Fruit fly (Drosophila melanogaster): ENCODE data around the gene TTLL4B.

DNA sequence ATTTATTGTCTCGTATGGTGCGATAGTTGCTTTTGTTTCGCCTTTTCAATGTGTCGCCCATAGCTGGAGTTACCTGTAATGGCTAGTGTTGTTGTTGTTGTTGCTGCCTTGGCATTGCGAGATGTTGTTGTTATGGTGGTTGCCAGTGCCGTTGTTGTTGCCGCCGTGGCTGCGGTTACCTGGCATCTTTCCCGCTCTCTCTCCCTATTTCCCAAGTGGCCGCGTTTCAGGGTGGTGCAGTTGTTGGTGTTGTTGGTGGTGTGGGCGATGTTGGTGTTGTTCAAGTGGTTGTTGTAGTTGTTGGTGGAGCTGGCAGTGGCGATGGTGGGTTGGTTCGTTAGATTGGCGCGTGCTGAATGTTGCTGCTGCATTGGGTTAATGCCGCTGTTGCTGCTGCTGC, 52.2 kb downstream of the TTLL4B start:
- TF ChIP-seq CG5204 (GFP tag; optimal IDR thresholded peaks at IDR 0.05): no peak
- TF ChIP-seq Clk (GFP tag; optimal IDR thresholded peaks at IDR 0.05): no peak
- no peak for TF ChIP-seq CG33017 (tag; optimal IDR thresholded peaks at IDR 0.05)
- TF ChIP-seq kay (GFP tag; ENCODE audit: borderline replicate concordance): no peak
- no peak for TF ChIP-seq bab1 (GFP tag; optimal IDR thresholded peaks at IDR 0.05)
- TF ChIP-seq ovo (GFP tag; optimal IDR thresholded peaks at IDR 0.05): no peak
- TF ChIP-seq CG11617 (GFP tag; optimal IDR thresholded peaks at IDR 0.05): no peak
- TF ChIP-seq CG7045 (GFP tag; optimal IDR thresholded peaks at IDR 0.05): no peak
- no peak for TF ChIP-seq toe (GFP tag; optimal IDR thresholded peaks at IDR 0.05)
- no peak for TF ChIP-seq CG12768 (GFP tag; optimal IDR thresholded peaks at IDR 0.05)
